Fruit fly (Drosophila melanogaster) whole organism, embryonic: ENCODE data around the gene CG14720.
A peak's percentile ranks its signal among the peaks of the same experiment; 100 is the strongest.

Source experiments
- CG11695 ChIP-seq: fragments of 200-800 bp; sonication (Bioruptor generic); IDR thresholded peaks from 3 replicates; pipeline ENCODE4 v1.3.6; 2022; ENCODE audit warnings: missing biosample characterization, missing genetic modification characterization
- CG13624 ChIP-seq: fragments of 200-800 bp; sonication (Bioruptor generic); optimal IDR thresholded peaks from 2 replicates; lab custom pipeline; 2016; ENCODE audit warnings: missing biosample characterization, missing genetic modification characterization
- CG15073 ChIP-seq: fragments of 200-800 bp; sonication (Bioruptor generic); optimal IDR thresholded peaks from 2 replicates; lab custom pipeline; 2016; ENCODE audit warnings: missing biosample characterization, missing genetic modification characterization
- CG16779 ChIP-seq: fragments of 200-800 bp; sonication (Bioruptor generic); IDR thresholded peaks from 2 replicates; pipeline ENCODE4 v1.3.6; 2022; ENCODE audit warnings: missing biosample characterization, missing genetic modification characterization
- CG17328 ChIP-seq: fragments of 200-800 bp; sonication (Bioruptor generic); IDR thresholded peaks from 2 replicates; pipeline ENCODE4 v1.3.6; 2022; ENCODE audit warnings: missing biosample characterization, missing genetic modification characterization
- CG18764 ChIP-seq: fragments of 200-800 bp; sonication (Bioruptor generic); optimal IDR thresholded peaks from 3 replicates; lab custom pipeline; 2016; ENCODE audit warnings: missing biosample characterization, missing genetic modification characterization
- CG31441 ChIP-seq: fragments of 200-800 bp; sonication (Bioruptor generic); IDR thresholded peaks from 2 replicates; pipeline ENCODE4 v1.3.6; 2022; ENCODE audit warnings: missing biosample characterization, missing genetic modification characterization
- CG3163 ChIP-seq: fragments of 200-800 bp; sonication (Bioruptor generic); optimal IDR thresholded peaks from 3 replicates; lab custom pipeline; 2016; ENCODE audit warnings: missing biosample characterization, missing genetic modification characterization
- CG34376 ChIP-seq: fragments of 200-800 bp; sonication (Bioruptor generic); optimal IDR thresholded peaks from 2 replicates; lab custom pipeline; 2018; ENCODE audit warnings: missing biosample characterization, mild to moderate bottlenecking, missing genetic modification characterization
- CG4617 ChIP-seq: fragments of 200-800 bp; sonication (Bioruptor generic); optimal IDR thresholded peaks from 3 replicates; lab custom pipeline; 2016; ENCODE audit warnings: missing biosample characterization, missing genetic modification characterization, borderline replicate concordance
- CG6254 ChIP-seq: fragments of 200-800 bp; sonication (Bioruptor generic); optimal IDR thresholded peaks from 3 replicates; lab custom pipeline; 2017; ENCODE audit warnings: mild to moderate bottlenecking, missing biosample characterization, missing genetic modification reagents, missing genetic modification characterization
- CG6813 ChIP-seq: fragments of 200-800 bp; sonication (Bioruptor generic); optimal IDR thresholded peaks from 2 replicates; lab custom pipeline; 2017; ENCODE audit warnings: missing biosample characterization, missing genetic modification characterization, mild to moderate bottlenecking, moderate library complexity, missing genetic modification reagents
- CG9609 ChIP-seq: fragments of 200-800 bp; sonication (Bioruptor generic); optimal IDR thresholded peaks from 3 replicates; lab custom pipeline; 2016; ENCODE audit warnings: missing biosample characterization, missing genetic modification characterization
- Dll ChIP-seq: fragments of 200-800 bp; sonication (Bioruptor generic); IDR thresholded peaks from 4 replicates; pipeline ENCODE4 v1.3.6; 2022; ENCODE audit warnings: missing biosample characterization, missing genetic modification characterization; ENCODE audit not compliant: partially characterized antibody
- E2f2 ChIP-seq: fragments of 200-800 bp; sonication (Bioruptor generic); IDR thresholded peaks from 2 replicates; pipeline ENCODE4 v1.3.6; 2022; ENCODE audit warnings: missing biosample characterization, missing genetic modification characterization
- Med ChIP-seq: fragments of 200-800 bp; sonication (Bioruptor generic); peaks from one replicate; lab custom pipeline; 2016; ENCODE audit warnings: missing biosample characterization, missing genetic modification characterization, mild to moderate bottlenecking, inconsistent platforms, moderate library complexity
- Pdp1 ChIP-seq, 2 experiments: fragments of 200-800 bp; sonication (Bioruptor generic); optimal IDR thresholded peaks; 3 replicates each; lab custom pipeline; 2016; ENCODE audit warnings: missing biosample characterization in 2 of 2, missing genetic modification characterization in 2 of 2, mild to moderate bottlenecking in 1 of 2, moderate library complexity in 1 of 2
- Poxn ChIP-seq: fragments of 200-800 bp; sonication (Bioruptor generic); IDR thresholded peaks from 2 replicates; pipeline ENCODE4 v1.3.6; 2022; ENCODE audit warnings: missing biosample characterization, missing genetic modification characterization
- Ptx1 ChIP-seq: fragments of 200-800 bp; sonication (Bioruptor generic); IDR thresholded peaks from 2 replicates; pipeline ENCODE4 v1.3.6; 2022; ENCODE audit warnings: missing biosample characterization, missing genetic modification characterization
- abd-A ChIP-seq: fragments of 200-800 bp; sonication (Bioruptor generic); optimal IDR thresholded peaks from 3 replicates; lab custom pipeline; 2019; ENCODE audit warnings: missing biosample characterization, mild to moderate bottlenecking, missing genetic modification characterization, moderate library complexity
- aop ChIP-seq: fragments of 200-800 bp; sonication (Bioruptor generic); IDR thresholded peaks from 2 replicates; pipeline ENCODE4 v1.3.6; 2022; ENCODE audit warnings: missing biosample characterization, missing genetic modification characterization
- ato ChIP-seq: fragments of 200-800 bp; sonication (Bioruptor generic); IDR thresholded peaks from 2 replicates; pipeline ENCODE4 v1.3.6; 2022; ENCODE audit warnings: missing biosample characterization, missing genetic modification characterization; ENCODE audit not compliant: partially characterized antibody
- bigmax ChIP-seq: fragments of 200-800 bp; sonication (Bioruptor generic); optimal IDR thresholded peaks from 2 replicates; lab custom pipeline; 2018; ENCODE audit warnings: missing biosample characterization, mild to moderate bottlenecking, missing genetic modification characterization
- cwo ChIP-seq: fragments of 200-800 bp; sonication (Bioruptor generic); optimal IDR thresholded peaks from 3 replicates; lab custom pipeline; 2017; ENCODE audit warnings: missing biosample characterization, missing genetic modification characterization, mild to moderate bottlenecking, moderate library complexity, missing genetic modification reagents
- exex ChIP-seq: fragments of 200-800 bp; sonication (Bioruptor generic); optimal IDR thresholded peaks from 4 replicates; lab custom pipeline; 2018; ENCODE audit warnings: missing biosample characterization, mild to moderate bottlenecking, missing genetic modification characterization, moderate library complexity
- fd3F ChIP-seq: fragments of 200-800 bp; sonication (Bioruptor generic); optimal IDR thresholded peaks from 2 replicates; lab custom pipeline; 2018; ENCODE audit warnings: missing biosample characterization, mild to moderate bottlenecking, missing genetic modification characterization, moderate library complexity
- ftz-f1 ChIP-seq: fragments of 200-800 bp; sonication (Bioruptor generic); optimal IDR thresholded peaks from 2 replicates; lab custom pipeline; 2016; ENCODE audit warnings: missing biosample characterization, missing genetic modification characterization
- mirr ChIP-seq: fragments of 200-800 bp; sonication (Bioruptor generic); optimal IDR thresholded peaks from 3 replicates; lab custom pipeline; 2018; ENCODE audit warnings: missing biosample characterization, mild to moderate bottlenecking, missing genetic modification characterization
- mld ChIP-seq: fragments of 200-800 bp; sonication (Bioruptor generic); IDR thresholded peaks from 3 replicates; pipeline ENCODE4 v1.3.6; 2022; ENCODE audit warnings: missing biosample characterization, missing genetic modification characterization; ENCODE audit not compliant: partially characterized antibody
- nmo ChIP-seq: fragments of 200-800 bp; sonication (Bioruptor generic); optimal IDR thresholded peaks from 2 replicates; lab custom pipeline; 2018; ENCODE audit warnings: missing biosample characterization, mild to moderate bottlenecking, missing genetic modification characterization, moderate library complexity
- phol ChIP-seq: fragments of 200-800 bp; sonication (Bioruptor generic); optimal IDR thresholded peaks from 3 replicates; lab custom pipeline; 2018; ENCODE audit warnings: missing biosample characterization, mild to moderate bottlenecking, missing genetic modification characterization, moderate library complexity
- psq ChIP-seq: fragments of 200-800 bp; sonication (Bioruptor generic); optimal IDR thresholded peaks from 2 replicates; lab custom pipeline; 2017; ENCODE audit warnings: missing biosample characterization, missing genetic modification characterization
- sens ChIP-seq: fragments of 200-800 bp; sonication (Bioruptor generic); peaks from one replicate; lab custom pipeline; 2016; ENCODE audit warnings: missing biosample characterization, missing genetic modification characterization
- seq ChIP-seq: fragments of 200-800 bp; sonication (Bioruptor generic); IDR thresholded peaks from 2 replicates; pipeline ENCODE4 v1.3.6; 2022; ENCODE audit warnings: missing biosample characterization, missing genetic modification characterization
- sqz ChIP-seq: fragments of 200-800 bp; sonication (Bioruptor generic); optimal IDR thresholded peaks from 3 replicates; lab custom pipeline; 2018; ENCODE audit warnings: missing biosample characterization, mild to moderate bottlenecking, missing genetic modification characterization
- sr ChIP-seq: fragments of 200-800 bp; sonication (Bioruptor generic); IDR thresholded peaks from 3 replicates; pipeline ENCODE4 v1.3.6; 2022; ENCODE audit warnings: missing biosample characterization, missing genetic modification characterization
- sug ChIP-seq: fragments of 200-800 bp; optimal IDR thresholded peaks from 2 replicates; lab custom pipeline; 2019; ENCODE audit warnings: missing biosample characterization, mild to moderate bottlenecking, missing genetic modification characterization, moderate library complexity
- zf30C ChIP-seq: fragments of 200-800 bp; sonication (Bioruptor generic); optimal IDR thresholded peaks from 3 replicates; lab custom pipeline; 2018; ENCODE audit warnings: missing biosample characterization, mild to moderate bottlenecking, missing genetic modification characterization

Gene CG14720

DNA sequence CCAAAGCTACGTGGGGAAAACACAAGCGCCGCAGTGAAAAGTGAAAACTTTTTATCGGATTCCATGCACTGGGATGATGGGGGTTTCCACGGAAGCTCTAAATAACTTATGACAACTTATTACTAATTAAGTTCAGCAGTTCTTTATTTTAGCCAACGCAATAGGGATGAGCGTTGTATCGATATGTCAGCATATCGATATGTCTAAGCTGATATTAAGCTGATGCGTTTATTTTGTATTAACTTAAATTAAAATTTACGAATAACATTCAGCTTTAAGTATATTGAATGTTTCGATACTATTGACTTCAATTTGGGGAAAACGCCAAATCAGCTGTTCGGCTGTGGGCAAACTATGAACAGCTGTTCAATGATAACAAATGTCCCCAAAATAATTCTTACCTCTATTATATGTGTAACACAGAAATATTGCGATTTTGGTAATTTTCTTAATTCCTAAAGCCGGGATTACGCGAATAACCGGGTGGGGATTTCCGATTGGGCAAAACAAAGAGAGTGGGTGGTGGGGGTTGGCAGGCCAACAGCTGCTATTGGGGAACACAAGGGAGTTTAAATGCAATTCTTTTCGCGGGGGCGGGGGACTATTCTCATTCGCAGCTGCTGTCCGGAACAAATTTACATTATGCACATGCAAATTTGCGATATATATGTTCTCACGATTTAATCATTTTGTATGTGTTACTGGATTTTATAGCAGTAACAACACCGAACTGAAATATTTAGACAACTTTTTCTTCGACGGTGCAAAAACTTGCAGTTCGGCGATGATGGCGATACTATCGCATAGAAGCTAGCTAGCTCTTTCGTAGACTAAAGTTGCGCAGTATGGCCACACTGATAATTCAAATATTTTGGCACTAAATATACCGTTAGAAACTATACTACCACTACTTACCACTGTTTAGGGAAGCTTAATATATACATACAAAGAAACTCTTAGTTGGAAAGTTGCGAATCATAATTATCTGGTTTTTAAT lies 38.1 kb downstream of the CG14720 start, which contains the start of gene CG6923 (continued):
- no peak for TF ChIP-seq seq (GFP tag; lab: Robert Waterston, UW)
- peak; percentile 62 for TF ChIP-seq ato (GFP tag; lab: Robert Waterston, UW)
- TF ChIP-seq, all 482 proteins: peak for 72

DNA sequence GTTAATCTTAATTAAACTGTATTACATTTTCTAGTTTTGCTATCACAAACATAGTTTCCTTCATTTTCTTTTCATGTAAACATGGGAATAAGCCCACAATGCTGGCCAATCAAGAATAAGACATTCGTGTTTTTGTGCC lies 38.7 kb downstream of the CG14720 start, which contains the start of gene CG43062:
Gene CG43062 (plus strand): TSS at position 40 of the 139 bp plus-strand sequence.
- TF ChIP-seq mld (GFP tag; lab: Robert Waterston, UW): no peak
- peak; percentile 21 for TF ChIP-seq Med (GFP tag; lab: Kevin White, UChicago)

DNA sequence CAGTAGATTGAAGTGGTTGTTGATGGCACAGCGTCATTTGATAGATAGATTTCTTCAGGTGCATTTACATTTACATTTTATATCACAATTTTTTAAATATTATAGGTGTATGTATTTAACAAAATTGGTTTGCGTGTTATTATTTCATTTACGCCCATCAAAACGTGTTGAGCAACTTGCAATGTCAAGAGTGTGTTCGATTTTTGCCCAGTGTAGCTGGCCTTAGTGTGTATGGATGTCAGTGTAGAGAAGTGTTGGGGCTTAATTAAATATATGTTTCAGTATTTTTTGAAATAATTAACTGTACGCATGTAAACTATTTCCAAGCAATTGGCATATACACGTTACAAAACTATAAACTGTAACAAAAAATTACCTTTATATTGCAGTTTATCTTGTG lies 40.3 kb downstream of the CG14720 start:
- TF ChIP-seq CG6813 (GFP tag; lab: Kevin White, UChicago): no peak
- TF ChIP-seq Med (GFP tag; lab: Kevin White, UChicago): peak; percentile 13
- no peak for TF ChIP-seq CG17328 (GFP tag; lab: Robert Waterston, UW)
- TF ChIP-seq zf30C: peak; percentile 6
- TF ChIP-seq CG15073 (GFP tag; lab: Kevin White, UChicago): no peak
- peak; percentile 70 for TF ChIP-seq sens

DNA sequence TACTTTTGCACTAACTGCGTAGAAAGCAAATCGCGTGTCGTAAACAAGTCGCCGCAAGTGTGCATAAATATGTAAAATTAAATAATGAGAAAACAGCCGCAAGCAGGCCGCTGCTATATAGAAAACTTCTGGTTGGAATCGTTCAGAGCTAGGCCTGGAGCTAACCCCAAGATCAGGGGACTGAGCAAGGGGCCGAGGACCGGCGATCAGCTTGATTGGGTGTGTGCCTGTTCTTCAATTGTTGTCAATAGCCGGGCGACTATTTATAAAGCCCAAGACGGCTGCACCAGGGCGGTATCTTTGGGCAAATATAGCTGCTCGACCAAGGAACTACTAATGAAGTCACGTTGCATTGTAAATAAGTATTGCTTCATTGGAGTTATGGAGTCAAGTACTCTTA lies 45.3 kb downstream of the CG14720 start:
- TF ChIP-seq bigmax (GFP tag; lab: Kevin White, UChicago) (no peak), Med (GFP tag; lab: Kevin White, UChicago) (peak; percentile 56), CG16779 (GFP tag; lab: Robert Waterston, UW) (0 out of 2 replicates have a peak, but pooled peaks have one; percentile 11)

DNA sequence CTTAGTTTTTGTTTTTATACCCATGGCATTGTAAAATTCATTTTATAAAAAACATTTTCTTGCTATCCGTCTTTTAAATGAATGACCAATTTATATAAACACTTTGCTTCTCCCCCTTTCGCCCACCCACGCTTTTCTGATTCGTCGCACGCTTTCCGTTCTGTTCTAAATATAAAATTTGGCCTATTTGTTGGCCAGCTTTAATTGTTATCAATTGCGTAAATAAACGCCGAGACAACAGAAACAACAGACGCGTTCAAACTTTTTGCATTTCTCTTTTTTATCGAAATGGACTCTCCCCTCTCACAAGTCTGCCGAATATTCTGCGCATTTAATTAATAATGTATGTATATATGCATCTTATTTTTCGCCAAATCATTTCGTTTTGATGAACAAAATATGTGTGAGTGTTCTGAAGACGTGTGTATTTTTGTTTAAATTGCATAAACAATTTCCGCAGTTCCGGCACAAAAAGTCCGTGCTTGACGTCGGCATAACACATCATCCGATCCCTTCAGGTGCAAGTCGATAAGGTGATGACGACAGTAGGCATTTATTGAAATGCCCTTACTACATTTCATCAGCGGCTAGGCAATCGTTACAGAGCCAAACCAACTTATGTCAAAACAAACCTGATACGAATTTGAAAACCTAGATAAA lies 45.9 kb downstream of the CG14720 start:
- peak; percentile 9 for TF ChIP-seq Med (GFP tag; lab: Kevin White, UChicago)
- no peak for TF ChIP-seq nmo (GFP tag; lab: Kevin White, UChicago)
- TF ChIP-seq cwo (GFP tag; lab: Kevin White, UChicago): peak; percentile 1
- TF ChIP-seq sqz (GFP tag; lab: Kevin White, UChicago): no peak
- TF ChIP-seq sr (GFP tag; lab: Robert Waterston, UW): peak; percentile 74; the same call in 2 of the 3 replicates
- peak in 1 of 2 experiments; percentile 66 for TF ChIP-seq Pdp1 (GFP tag; optimal IDR thresholded peaks at IDR 0.05; lab: Kevin White, UChicago)
- TF ChIP-seq CG4617 (GFP tag; lab: Kevin White, UChicago): no peak
- TF ChIP-seq, all 482 proteins: peak for 4

DNA sequence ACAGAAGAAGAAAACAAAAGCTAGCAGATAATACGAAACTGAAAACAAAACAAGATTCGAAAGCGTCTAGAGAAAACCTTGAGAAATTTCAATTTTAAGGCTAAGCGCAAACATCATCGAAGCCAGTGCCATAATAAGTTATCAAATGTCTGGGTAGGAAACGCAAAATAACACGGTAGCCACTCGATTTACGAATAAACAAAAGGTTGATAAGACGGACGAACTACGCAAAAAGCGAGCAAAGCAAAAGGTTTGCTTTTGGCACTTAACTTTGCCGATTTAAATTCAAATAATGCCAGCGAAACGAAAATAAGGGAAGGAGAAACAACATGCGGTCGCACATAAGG lies 46.7 kb downstream of the CG14720 start:
- TF ChIP-seq Dll (GFP tag; lab: Robert Waterston, UW): no peak
- TF ChIP-seq aop (GFP tag; lab: Robert Waterston, UW): no peak
- TF ChIP-seq abd-A (tag; lab: Kevin White, UChicago): no peak
- TF ChIP-seq sug (tag; lab: Kevin White, UChicago): peak; percentile 66
- TF ChIP-seq Pdp1 (GFP tag; optimal IDR thresholded peaks at IDR 0.05; lab: Kevin White, UChicago): peak in 1 of 2 experiments; percentile 60
- TF ChIP-seq mirr (GFP tag; lab: Kevin White, UChicago): peak; percentile 7
- peak; percentile 10 for TF ChIP-seq CG3163 (GFP tag; lab: Kevin White, UChicago)
- TF ChIP-seq fd3F (GFP tag; lab: Kevin White, UChicago): no peak
- TF ChIP-seq CG34376: peak; percentile 35
- TF ChIP-seq CG9609 (GFP tag; lab: Kevin White, UChicago): no peak
- TF ChIP-seq CG31441 (GFP tag; lab: Robert Waterston, UW): no peak
- no peak for TF ChIP-seq Poxn (GFP tag; lab: Robert Waterston, UW)
- no peak for TF ChIP-seq psq
- no peak for TF ChIP-seq CG18764 (GFP tag; lab: Kevin White, UChicago)
- no peak for TF ChIP-seq phol (tag; lab: Kevin White, UChicago)
- TF ChIP-seq CG6254: no peak
- no peak for TF ChIP-seq E2f2
- no peak for TF ChIP-seq Ptx1 (GFP tag; lab: Robert Waterston, UW)
- no peak for TF ChIP-seq CG11695 (GFP tag; lab: Robert Waterston, UW)
- peak; percentile 50 for TF ChIP-seq exex
- TF ChIP-seq ftz-f1 (GFP tag; lab: Kevin White, UChicago): peak; percentile 11
- peak; percentile 5 for TF ChIP-seq CG13624
